Worm (Caenorhabditis elegans) whole organism, young adult: Measurements from ENCODE around the gene abcf-3.

Experiments
- B0019.2 ChIP-seq: fragments of 200-800 bp; sonication (Bioruptor generic); conservative IDR thresholded peaks from 2 replicates; pipeline ENCODE4 v1.3.6; 2022; ENCODE audit warnings: missing genetic modification reagents, missing genetic modification characterization, missing compliant biosample characterization
- B0261.1 ChIP-seq: sonication (generic microtip); optimal IDR thresholded peaks from 2 replicates; lab custom pipeline; 2016; ENCODE audit warnings: mild to moderate bottlenecking, missing genetic modification characterization, moderate library complexity, missing compliant biosample characterization
- B0336.3 ChIP-seq: fragments of 200-800 bp; sonication (Bioruptor generic); IDR thresholded peaks from 2 replicates; pipeline ENCODE4 v1.3.6; 2022; ENCODE audit warnings: missing genetic modification characterization, missing compliant biosample characterization
- D2030.7 ChIP-seq: fragments of 200-800 bp; sonication (Bioruptor generic); IDR thresholded peaks from 2 replicates; pipeline ENCODE4 v1.3.6; 2022; ENCODE audit warnings: missing genetic modification reagents, missing genetic modification characterization, missing compliant biosample characterization
- F22D6.2 ChIP-seq: sonication (generic microtip); optimal IDR thresholded peaks from 2 replicates; lab custom pipeline; 2016; ENCODE audit warnings: mild to moderate bottlenecking, missing genetic modification characterization, missing compliant biosample characterization
- F37B4.10 ChIP-seq: fragments of 200-800 bp; sonication (Bioruptor generic); IDR thresholded peaks from 2 replicates; pipeline ENCODE4 v1.3.6; 2022; ENCODE audit warnings: missing genetic modification characterization, missing compliant biosample characterization
- F52B5.7 ChIP-seq: sonication (generic microtip); optimal IDR thresholded peaks from 2 replicates; lab custom pipeline; 2016; ENCODE audit warnings: mild to moderate bottlenecking, missing genetic modification characterization, missing compliant biosample characterization
- K11D2.4 ChIP-seq: fragments of 200-800 bp; sonication (Bioruptor generic); IDR thresholded peaks from 2 replicates; pipeline ENCODE4 v1.3.6; 2022; ENCODE audit warnings: missing genetic modification reagents, missing genetic modification characterization, missing compliant biosample characterization
- K12H6.12 ChIP-seq: fragments of 200-800 bp; sonication (Bioruptor generic); optimal IDR thresholded peaks from 2 replicates; lab custom pipeline; 2018; ENCODE audit warnings: mild to moderate bottlenecking, missing genetic modification characterization, missing compliant biosample characterization
- T07F8.4 ChIP-seq: sonication (generic microtip); optimal IDR thresholded peaks from 2 replicates; lab custom pipeline; 2016; ENCODE audit warnings: mild to moderate bottlenecking, missing genetic modification characterization, moderate library complexity, missing compliant biosample characterization
- T26A5.8 ChIP-seq: sonication (generic microtip); optimal IDR thresholded peaks from 2 replicates; lab custom pipeline; 2016; ENCODE audit warnings: missing genetic modification characterization, missing compliant biosample characterization
- Y53G8AR.9 ChIP-seq: fragments of 200-800 bp; sonication (Bioruptor generic); conservative IDR thresholded peaks from 2 replicates; pipeline ENCODE4 v1.3.6; 2022; ENCODE audit warnings: missing genetic modification reagents, missing genetic modification characterization, missing compliant biosample characterization
- ama-1 ChIP-seq, 3 experiments: fragments of 150-350 bp in 1 of 3; sonication (generic microtip) in 2 of 3; optimal IDR thresholded peaks; 2 replicates each; lab custom pipeline; 2014 to 2018; ENCODE audit warnings: missing biosample characterization in 2 of 3, missing genetic modification characterization in 2 of 3, missing genetic modification reagents in 2 of 3
- aptf-3 ChIP-seq: fragments of 200-800 bp; sonication (Bioruptor generic); IDR thresholded peaks from 2 replicates; pipeline ENCODE4 v1.3.6; 2022; ENCODE audit warnings: missing genetic modification characterization, missing compliant biosample characterization
- bed-1 ChIP-seq: fragments of 200-800 bp; sonication (Bioruptor generic); IDR thresholded peaks from 2 replicates; pipeline ENCODE4 v1.3.6; 2022; ENCODE audit warnings: missing genetic modification reagents, missing genetic modification characterization, missing compliant biosample characterization
- ccch-3 ChIP-seq: fragments of 200-800 bp; sonication (Bioruptor generic); optimal IDR thresholded peaks from 2 replicates; lab custom pipeline; 2018; ENCODE audit warnings: mild to moderate bottlenecking, missing genetic modification characterization, missing compliant biosample characterization
- ceh-79 ChIP-seq: sonication (generic microtip); optimal IDR thresholded peaks from 2 replicates; lab custom pipeline; 2017; ENCODE audit warnings: mild to moderate bottlenecking, missing genetic modification characterization, missing compliant biosample characterization
- dpff-1 ChIP-seq: sonication (generic microtip); optimal IDR thresholded peaks from 2 replicates; lab custom pipeline; 2017; ENCODE audit warnings: mild to moderate bottlenecking, missing genetic modification characterization, missing compliant biosample characterization
- dpl-1 ChIP-seq: fragments of 150-350 bp; optimal IDR thresholded peaks from 2 replicates; lab custom pipeline; 2014; ENCODE audit warnings: missing biosample characterization, missing genetic modification reagents, missing genetic modification characterization
- egl-18 ChIP-seq: fragments of 200-800 bp; sonication (Bioruptor generic); IDR thresholded peaks from 2 replicates; pipeline ENCODE4 v1.3.6; 2022; ENCODE audit warnings: missing genetic modification reagents, missing genetic modification characterization, missing compliant biosample characterization
- egl-44 ChIP-seq: fragments of 200-800 bp; sonication (Bioruptor generic); IDR thresholded peaks from 2 replicates; pipeline ENCODE4 v1.3.6; 2022; ENCODE audit warnings: missing genetic modification reagents, missing genetic modification characterization, missing compliant biosample characterization
- ets-4 ChIP-seq: fragments of 200-800 bp; sonication (Bioruptor generic); optimal IDR thresholded peaks from 2 replicates; lab custom pipeline; 2018; ENCODE audit warnings: mild to moderate bottlenecking, missing genetic modification characterization, missing compliant biosample characterization
- him-1 ChIP-seq: sonication (generic microtip); optimal IDR thresholded peaks from 2 replicates; lab custom pipeline; 2016; ENCODE audit warnings: missing genotype, missing genetic modification reagents, missing genetic modification characterization, missing compliant biosample characterization
- let-526 ChIP-seq: fragments of 200-800 bp; sonication (Bioruptor generic); IDR thresholded peaks from 2 replicates; pipeline ENCODE4 v1.3.6; 2022; ENCODE audit warnings: missing genetic modification reagents, missing genetic modification characterization, missing compliant biosample characterization
- let-607 ChIP-seq, 2 experiments: fragments of 200-800 bp in 1 of 2; sonication (Bioruptor generic) in 1 of 2; sonication (generic microtip) in 1 of 2; optimal IDR thresholded peaks; 2 replicates each; lab custom pipeline; 2016 to 2018; ENCODE audit warnings: mild to moderate bottlenecking in 2 of 2, missing compliant biosample characterization in 2 of 2, missing genetic modification characterization in 2 of 2, moderate library complexity in 2 of 2, missing genotype in 1 of 2
- lin-26 ChIP-seq: fragments of 200-800 bp; sonication (Bioruptor generic); IDR thresholded peaks from 2 replicates; pipeline ENCODE4 v1.3.6; 2022; ENCODE audit warnings: missing genetic modification reagents, missing genetic modification characterization, missing compliant biosample characterization
- lin-54 ChIP-seq: fragments of 200-800 bp; sonication (Bioruptor generic); optimal IDR thresholded peaks from 2 replicates; lab custom pipeline; 2018; ENCODE audit warnings: mild to moderate bottlenecking, missing genetic modification characterization, missing compliant biosample characterization
- madf-3 ChIP-seq: fragments of 200-800 bp; sonication (Bioruptor generic); IDR thresholded peaks from 2 replicates; pipeline ENCODE4 v1.3.6; 2022; ENCODE audit warnings: missing genetic modification reagents, missing genetic modification characterization, missing compliant biosample characterization
- madf-6 ChIP-seq: fragments of 200-800 bp; sonication (Bioruptor generic); IDR thresholded peaks from 2 replicates; pipeline ENCODE4 v1.3.6; 2022; ENCODE audit warnings: missing genetic modification reagents, missing genetic modification characterization, missing compliant biosample characterization
- madf-8 ChIP-seq: fragments of 200-800 bp; sonication (Bioruptor generic); conservative IDR thresholded peaks from 2 replicates; pipeline ENCODE4 v1.3.6; 2022; ENCODE audit warnings: missing genetic modification reagents, missing genetic modification characterization, missing compliant biosample characterization
- mcd-1 ChIP-seq: fragments of 200-800 bp; sonication (Bioruptor generic); IDR thresholded peaks from 2 replicates; pipeline ENCODE4 v1.3.6; 2022; ENCODE audit warnings: missing genetic modification reagents, missing genetic modification characterization, missing compliant biosample characterization
- mxl-1 ChIP-seq: sonication (generic microtip); optimal IDR thresholded peaks from 2 replicates; lab custom pipeline; 2016; ENCODE audit warnings: missing genetic modification characterization, missing compliant biosample characterization
- nfya-1 ChIP-seq: sonication (generic microtip); optimal IDR thresholded peaks from 2 replicates; lab custom pipeline; 2017; ENCODE audit warnings: antibody characterized with exemption, missing compliant biosample characterization, missing genetic modification characterization, borderline replicate concordance; ENCODE audit not compliant: insufficient read depth
- nfya-2 ChIP-seq: fragments of 200-800 bp; sonication (Bioruptor generic); IDR thresholded peaks from 2 replicates; pipeline ENCODE4 v1.3.6; 2022; ENCODE audit warnings: missing genetic modification reagents, missing genetic modification characterization, missing compliant biosample characterization
- nhr-179 ChIP-seq: sonication (generic microtip); optimal IDR thresholded peaks from 2 replicates; lab custom pipeline; 2016; ENCODE audit warnings: mild to moderate bottlenecking, missing genetic modification characterization, missing compliant biosample characterization
- nhr-27 ChIP-seq: fragments of 200-800 bp; sonication (Bioruptor generic); optimal IDR thresholded peaks from 2 replicates; lab custom pipeline; 2018; ENCODE audit warnings: mild to moderate bottlenecking, missing genetic modification characterization, moderate library complexity, missing compliant biosample characterization
- pha-4 ChIP-seq: fragments of 150-350 bp; sonication (generic microtip); optimal IDR thresholded peaks from 2 replicates; lab custom pipeline; 2014; ENCODE audit warnings: missing biosample characterization, missing genetic modification reagents, missing genetic modification characterization
- rcor-1 ChIP-seq: fragments of 200-800 bp; sonication (Bioruptor generic); IDR thresholded peaks from 2 replicates; pipeline ENCODE4 v1.3.6; 2022; ENCODE audit warnings: missing genetic modification reagents, missing genetic modification characterization, missing compliant biosample characterization
- rpc-1 ChIP-seq, 2 experiments: fragments of 150-350 bp in 1 of 2; sonication (generic microtip) in 1 of 2; optimal IDR thresholded peaks; 2 replicates each; lab custom pipeline; 2014 to 2018; ENCODE audit warnings: missing biosample characterization in 1 of 2, missing genetic modification characterization in 1 of 2, missing genetic modification reagents in 1 of 2, missing genotype in 1 of 2
- sdz-38 ChIP-seq: sonication (generic microtip); optimal IDR thresholded peaks from 2 replicates; lab custom pipeline; 2016; ENCODE audit warnings: missing genotype, missing genetic modification characterization, missing compliant biosample characterization
- somi-1 ChIP-seq: fragments of 200-800 bp; sonication (Bioruptor generic); optimal IDR thresholded peaks from 2 replicates; lab custom pipeline; 2018; ENCODE audit warnings: mild to moderate bottlenecking, missing genetic modification characterization, missing compliant biosample characterization
- tbp1 ChIP-seq: fragments of 200-800 bp; sonication (Bioruptor generic); optimal IDR thresholded peaks from 2 replicates; lab custom pipeline; 2018; ENCODE audit warnings: mild to moderate bottlenecking, missing genetic modification characterization, missing compliant biosample characterization
- unc-130 ChIP-seq: sonication (generic microtip); optimal IDR thresholded peaks from 2 replicates; lab custom pipeline; 2016; ENCODE audit warnings: missing genetic modification reagents, missing genetic modification characterization, missing compliant biosample characterization
- xnd-1 ChIP-seq: sonication (generic microtip); optimal IDR thresholded peaks from 2 replicates; lab custom pipeline; 2016; ENCODE audit warnings: missing genotype, missing genetic modification reagents, missing genetic modification characterization, missing compliant biosample characterization
- zim-3 ChIP-seq: sonication (generic microtip); optimal IDR thresholded peaks from 2 replicates; lab custom pipeline; 2017; ENCODE audit warnings: mild to moderate bottlenecking, missing genetic modification characterization, moderate library complexity, missing compliant biosample characterization
- ztf-18 ChIP-seq: sonication (generic microtip); optimal IDR thresholded peaks from 2 replicates; lab custom pipeline; 2016; ENCODE audit warnings: missing genotype, mild to moderate bottlenecking, missing genetic modification characterization, missing compliant biosample characterization
- ztf-25 ChIP-seq: fragments of 200-800 bp; sonication (Bioruptor generic); IDR thresholded peaks from 2 replicates; pipeline ENCODE4 v1.3.6; 2022; ENCODE audit warnings: missing genetic modification reagents, missing genetic modification characterization, missing compliant biosample characterization
- ztf-3 ChIP-seq: fragments of 200-800 bp; sonication (Bioruptor generic); optimal IDR thresholded peaks from 2 replicates; lab custom pipeline; 2018; ENCODE audit warnings: mild to moderate bottlenecking, missing genetic modification characterization, missing compliant biosample characterization

abcf-3 gene

DNA sequence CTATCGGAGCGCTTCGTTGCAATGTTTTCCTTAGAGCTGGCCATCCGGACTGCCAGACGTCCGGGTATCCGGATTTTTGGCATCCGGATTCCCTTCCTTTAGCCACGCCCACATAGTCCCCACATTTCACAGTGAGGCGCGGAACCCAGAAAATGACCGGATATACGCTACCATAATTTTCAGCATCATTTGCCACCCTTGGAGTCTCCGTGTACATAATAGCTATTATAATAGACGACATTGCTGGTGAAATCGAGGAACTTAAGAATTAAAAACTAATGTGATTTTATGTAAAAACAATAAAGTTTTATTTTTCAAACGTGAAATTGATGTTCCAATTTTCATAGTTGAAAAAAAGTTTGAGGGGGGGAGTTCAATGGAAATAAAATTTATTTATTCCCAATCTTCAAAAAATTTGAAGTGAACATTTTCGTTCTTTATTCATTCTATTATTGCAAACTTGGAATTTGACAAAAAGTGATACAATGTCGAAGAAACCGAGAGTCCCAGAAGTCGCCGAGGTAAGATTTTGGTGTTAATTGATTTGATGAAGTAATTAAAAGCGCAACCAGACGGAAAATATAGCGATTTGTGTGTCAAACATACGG, 37.1 kb downstream of the abcf-3 start (continued):
- TF ChIP-seq dpl-1 (GFP tag; lab: Kevin White, UChicago) (no peak), madf-8 (GFP tag; lab: Robert Waterston, UW) (no peak), somi-1 (no peak), madf-6 (peak; percentile 68), unc-130 (GFP tag; lab: Kevin White, UChicago) (no peak), ccch-3 (GFP tag; lab: Kevin White, UChicago) (no peak), dpff-1 (tag; lab: Kevin White, UChicago) (no peak), K11D2.4 (GFP tag; lab: Robert Waterston, UW) (no peak), ceh-79 (tag; lab: Kevin White, UChicago) (no peak), lin-54 (GFP tag; lab: Kevin White, UChicago) (peak; percentile 12), Y53G8AR.9 (GFP tag; lab: Robert Waterston, UW) (no peak; the same call in 1 of the 2 replicates), ztf-25 (GFP tag; lab: Robert Waterston, UW) (no peak), nfya-2 (0 out of 2 replicates have a peak, but pooled peaks have one; percentile 36), B0019.2 (GFP tag; lab: Robert Waterston, UW) (no peak), D2030.7 (GFP tag; lab: Robert Waterston, UW) (peak; percentile 80), K12H6.12 (tag; lab: Kevin White, UChicago) (no peak), let-607 (tag; optimal IDR thresholded peaks at IDR 0.05; lab: Kevin White, UChicago) (no peak), aptf-3 (no peak), mcd-1 (GFP tag; lab: Robert Waterston, UW) (no peak), T26A5.8 (tag; lab: Kevin White, UChicago) (no peak), F37B4.10 (no peak), egl-18 (GFP tag; lab: Robert Waterston, UW) (no peak), egl-44 (no peak), rcor-1 (GFP tag; lab: Robert Waterston, UW) (0 out of 2 replicates have a peak, but pooled peaks have one; percentile 40), sdz-38 (tag; lab: Kevin White, UChicago) (no peak), T07F8.4 (tag; lab: Kevin White, UChicago) (no peak), F52B5.7 (tag; lab: Kevin White, UChicago) (no peak), ztf-3 (no peak), nfya-1 (no peak), xnd-1 (tag; lab: Kevin White, UChicago) (peak; percentile 51), lin-26 (peak; percentile 66; the same call in 1 of the 2 replicates), madf-3 (GFP tag; lab: Robert Waterston, UW) (no peak), him-1 (peak; percentile 73), pha-4 (tag; lab: Kevin White, UChicago) (no peak), ets-4 (GFP tag; lab: Kevin White, UChicago) (no peak), B0336.3 (peak; percentile 63), nhr-179 (tag; lab: Kevin White, UChicago) (no peak), ztf-18 (peak; percentile 67), bed-1 (no peak), nhr-27 (tag; lab: Kevin White, UChicago) (no peak), ama-1 (optimal IDR thresholded peaks at IDR 0.05; lab: Kevin White, UChicago) (no peak), ama-1 (GFP tag; optimal IDR thresholded peaks at IDR 0.05; lab: Kevin White, UChicago) (peak in 1 of 2 experiments; percentile 35), B0261.1 (tag; lab: Kevin White, UChicago) (peak; percentile 4), mxl-1 (tag; lab: Kevin White, UChicago) (no peak), let-526 (no peak), tbp1 (GFP tag; lab: Kevin White, UChicago) (peak; percentile 73), zim-3 (tag; lab: Kevin White, UChicago) (no peak), F22D6.2 (tag; lab: Kevin White, UChicago) (no peak), rpc-1 (optimal IDR thresholded peaks at IDR 0.05; lab: Kevin White, UChicago) (no peak), rpc-1 (tag; optimal IDR thresholded peaks at IDR 0.05; lab: Kevin White, UChicago) (peak; percentile 7)
